Fruit fly (Drosophila melanogaster): ENCODE measurements around the gene wb.

dm6 chr2L:14226694-14227093, 36.1 kb upstream of the wb start:
- TF ChIP-seq gl (tag; optimal IDR thresholded peaks at IDR 0.05) (peak; percentile 25), CG17806 (tag; optimal IDR thresholded peaks at IDR 0.05) (peak; percentile 18), EcR (GFP tag; optimal IDR thresholded peaks at IDR 0.05) (no peak), Snoo (tag; optimal IDR thresholded peaks at IDR 0.05) (peak; percentile 11), CG14655 (GFP tag; optimal IDR thresholded peaks at IDR 0.05) (no peak), CG34367 (tag; optimal IDR thresholded peaks at IDR 0.05) (peak; percentile 21), fd96Ca (GFP tag; IDR thresholded peaks at IDR 0.05) (no peak), CG8159 (tag; optimal IDR thresholded peaks at IDR 0.05) (no peak), CG12605 (GFP tag; IDR thresholded peaks at IDR 0.05) (peak; percentile 67), CG15710 (tag; optimal IDR thresholded peaks at IDR 0.05) (no peak)
